Fruit fly (Drosophila melanogaster) whole organism, embryonic: ENCODE results near the gene SelT.
A peak's percentile ranks its signal among the peaks of the same experiment; 100 is the strongest.

Experiments
- BtbVII ChIP-seq: fragments of 200-800 bp; sonication (Bioruptor generic); optimal IDR thresholded peaks from 3 replicates; lab custom pipeline; 2017; ENCODE audit warnings: missing biosample characterization, mild to moderate bottlenecking, missing genetic modification characterization
- CG1024 ChIP-seq: fragments of 200-800 bp; sonication (Bioruptor generic); IDR thresholded peaks from 2 replicates; pipeline ENCODE4 v1.3.6; 2022; ENCODE audit warnings: missing biosample characterization, missing genetic modification characterization
- CG10366 ChIP-seq: fragments of 200-800 bp; sonication (Bioruptor generic); IDR thresholded peaks from 2 replicates; pipeline ENCODE4 v1.3.6; 2022; ENCODE audit warnings: missing biosample characterization, missing genetic modification characterization
- CG14014 ChIP-seq: fragments of 200-800 bp; sonication (Bioruptor generic); IDR thresholded peaks from 2 replicates; pipeline ENCODE4 v1.3.6; 2022; ENCODE audit warnings: missing biosample characterization, missing genetic modification characterization
- CG17359 ChIP-seq: fragments of 200-800 bp; sonication (Bioruptor generic); optimal IDR thresholded peaks from 3 replicates; lab custom pipeline; 2018; ENCODE audit warnings: missing biosample characterization, mild to moderate bottlenecking, missing genetic modification characterization, moderate library complexity
- CG32767 ChIP-seq: fragments of 200-800 bp; sonication (Bioruptor generic); IDR thresholded peaks from 2 replicates; pipeline ENCODE4 v1.3.6; 2022; ENCODE audit warnings: missing biosample characterization, missing genetic modification characterization
- CG33557 ChIP-seq: fragments of 200-800 bp; sonication (Bioruptor generic); optimal IDR thresholded peaks from 2 replicates; lab custom pipeline; 2019; ENCODE audit warnings: missing biosample characterization, mild to moderate bottlenecking, missing genetic modification characterization, moderate library complexity
- CG4282 ChIP-seq: fragments of 200-800 bp; sonication (Bioruptor generic); optimal IDR thresholded peaks from 2 replicates; lab custom pipeline; 2016; ENCODE audit warnings: missing biosample characterization, missing genetic modification characterization
- CG4328 ChIP-seq: fragments of 200-800 bp; sonication (Bioruptor generic); optimal IDR thresholded peaks from 3 replicates; lab custom pipeline; 2017; ENCODE audit warnings: missing biosample characterization, missing genetic modification reagents, missing genetic modification characterization
- Neu2 ChIP-seq: fragments of 200-800 bp; sonication (Bioruptor generic); optimal IDR thresholded peaks from 3 replicates; lab custom pipeline; 2016; ENCODE audit warnings: missing biosample characterization, missing genetic modification characterization, borderline replicate concordance
- Poxn ChIP-seq: fragments of 200-800 bp; sonication (Bioruptor generic); IDR thresholded peaks from 2 replicates; pipeline ENCODE4 v1.3.6; 2022; ENCODE audit warnings: missing biosample characterization, missing genetic modification characterization
- Scr ChIP-seq: fragments of 200-800 bp; sonication (Bioruptor generic); IDR thresholded peaks from 2 replicates; pipeline ENCODE4 v1.3.6; 2022; ENCODE audit warnings: missing biosample characterization, missing genetic modification characterization; ENCODE audit not compliant: partially characterized antibody
- Spps ChIP-seq: fragments of 200-800 bp; sonication (Bioruptor generic); optimal IDR thresholded peaks from 2 replicates; lab custom pipeline; 2018; ENCODE audit warnings: missing biosample characterization, mild to moderate bottlenecking, missing genetic modification characterization
- bowl ChIP-seq: fragments of 200-800 bp; sonication (Bioruptor generic); IDR thresholded peaks from 2 replicates; pipeline ENCODE4 v1.3.6; 2022; ENCODE audit warnings: missing biosample characterization, missing genetic modification characterization
- dimm ChIP-seq: fragments of 200-800 bp; sonication (Bioruptor generic); IDR thresholded peaks from 2 replicates; pipeline ENCODE4 v1.3.6; 2022; ENCODE audit warnings: missing biosample characterization, missing genetic modification characterization
- hth ChIP-seq: fragments of >200 bp; optimal IDR thresholded peaks from 2 replicates; lab custom pipeline; 2017; ENCODE audit warnings: inconsistent platforms
- maf-S ChIP-seq: fragments of 200-800 bp; sonication (Bioruptor generic); optimal IDR thresholded peaks from 2 replicates; lab custom pipeline; 2016; ENCODE audit warnings: missing biosample characterization, missing genetic modification characterization
- nerfin-2 ChIP-seq: fragments of 200-800 bp; sonication (Bioruptor generic); IDR thresholded peaks from 2 replicates; pipeline ENCODE4 v1.3.6; 2022; ENCODE audit warnings: missing biosample characterization, missing genetic modification characterization; ENCODE audit not compliant: partially characterized antibody
- slp2 ChIP-seq: fragments of 200-800 bp; sonication (Bioruptor generic); optimal IDR thresholded peaks from 2 replicates; lab custom pipeline; 2016; ENCODE audit warnings: missing biosample characterization, missing genetic modification characterization
- so ChIP-seq: fragments of 200-800 bp; sonication (Bioruptor generic); IDR thresholded peaks from 3 replicates; pipeline ENCODE4 v1.3.6; 2022; ENCODE audit warnings: missing biosample characterization, missing genetic modification characterization

Gene SelT

DNA sequence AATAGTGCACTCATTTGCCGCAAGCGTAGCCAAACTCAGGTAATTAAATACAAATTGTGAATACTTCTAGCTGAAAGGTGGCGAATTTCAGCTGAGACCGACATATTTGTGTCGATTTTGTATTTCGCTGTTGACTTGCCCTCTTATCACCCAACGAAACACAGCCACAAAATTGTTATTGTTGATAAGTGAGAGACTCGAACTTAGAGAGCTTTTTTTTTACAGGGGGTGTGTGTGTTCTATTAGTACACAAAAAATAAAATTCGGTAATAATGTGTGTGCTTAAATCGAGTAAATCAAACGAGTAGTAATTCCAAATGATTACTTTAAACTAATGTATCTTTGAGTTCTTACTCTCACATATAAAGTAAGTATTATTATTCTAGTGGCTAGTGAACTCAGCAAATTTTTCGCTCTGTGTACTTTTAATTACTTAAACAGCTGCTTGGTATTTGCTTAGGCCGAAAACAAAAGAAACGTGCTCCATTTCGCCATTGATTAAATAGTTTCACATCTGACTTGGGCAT lies 50.3 kb downstream of the SelT start (continued):
- peak; percentile 67 for TF ChIP-seq CG17359 (tag; lab: Kevin White, UChicago)
- TF ChIP-seq Spps, result no peak
- TF ChIP-seq CG1024 (GFP tag; lab: Robert Waterston, UW), result peak; percentile 41; the same call in 1 of the 2 replicates
- TF ChIP-seq bowl (GFP tag; lab: Robert Waterston, UW), result peak; percentile 56; the same call in 1 of the 2 replicates
- peak; percentile 91 for TF ChIP-seq so
- no peak for TF ChIP-seq CG33557
- no peak for TF ChIP-seq nerfin-2 (GFP tag; lab: Robert Waterston, UW)
- TF ChIP-seq maf-S (GFP tag; lab: Kevin White, UChicago), result peak; percentile 71
- TF ChIP-seq CG10366 (GFP tag; lab: Robert Waterston, UW), result peak; percentile 51
- no peak for TF ChIP-seq CG4282 (GFP tag; lab: Kevin White, UChicago)
- TF ChIP-seq BtbVII (GFP tag; lab: Kevin White, UChicago), result peak; percentile 71
- TF ChIP-seq Neu2 (GFP tag; lab: Kevin White, UChicago), result no peak
- no peak for TF ChIP-seq Scr (GFP tag; lab: Robert Waterston, UW)
- TF ChIP-seq CG32767 (GFP tag; lab: Robert Waterston, UW), result no peak
- peak; percentile 32 for TF ChIP-seq slp2 (GFP tag; lab: Kevin White, UChicago)
- peak; percentile 87 for TF ChIP-seq CG14014
- TF ChIP-seq hth (lab: Kevin White, UChicago), result no peak
- TF ChIP-seq dimm, result peak; percentile 55
- TF ChIP-seq CG4328 (GFP tag; lab: Kevin White, UChicago), result peak; percentile 46
- TF ChIP-seq Poxn (GFP tag; lab: Robert Waterston, UW), result no peak
